Worm (Caenorhabditis elegans) whole organism, late embryonic: ENCODE measurements around the gene rabr-4.

Experiments used
- ceh-30 ChIP-seq: fragments of 150-350 bp; optimal IDR thresholded peaks from 2 replicates; lab custom pipeline; 2014; ENCODE audit warnings: missing biosample characterization, missing genetic modification characterization
- fkh-10 ChIP-seq: fragments of 150-350 bp; optimal IDR thresholded peaks from 2 replicates; lab custom pipeline; 2014; ENCODE audit warnings: missing biosample characterization, missing genetic modification reagents, missing genetic modification characterization
- hlh-6 ChIP-seq: sonication (generic microtip); optimal IDR thresholded peaks from 2 replicates; lab custom pipeline; 2016; ENCODE audit warnings: missing genotype, missing genetic modification characterization, missing compliant biosample characterization
- npax-4 ChIP-seq: sonication (generic microtip); optimal IDR thresholded peaks from 2 replicates; lab custom pipeline; 2016; ENCODE audit warnings: missing genetic modification characterization, missing compliant biosample characterization
- pqm-1 ChIP-seq: sonication (generic microtip); optimal IDR thresholded peaks from 2 replicates; lab custom pipeline; 2016; ENCODE audit warnings: missing genetic modification characterization, missing compliant biosample characterization

DNA sequence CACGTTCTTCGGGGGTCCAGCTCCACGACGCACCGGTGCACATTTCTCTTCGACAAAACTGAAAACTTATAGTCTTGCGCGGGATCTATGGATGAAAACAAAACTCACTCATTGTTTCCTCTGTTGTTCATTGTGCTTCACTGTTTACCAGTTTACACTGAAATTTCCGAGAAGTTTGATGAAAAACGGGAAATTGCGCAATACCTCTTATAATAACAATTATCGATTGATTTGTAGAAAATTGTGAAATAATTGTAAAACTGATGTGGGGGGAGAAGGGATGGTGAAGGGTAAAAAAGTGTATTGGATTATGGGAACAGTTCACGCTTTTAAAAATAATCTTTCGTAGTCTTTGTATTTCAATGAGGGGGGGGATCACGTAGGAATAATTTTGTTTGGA is 34.7 kb downstream of the rabr-4 start:
- TF ChIP-seq pqm-1 (tag; lab: Kevin White, UChicago) (no peak), ceh-30 (tag; lab: Kevin White, UChicago) (no peak), hlh-6 (tag; lab: Kevin White, UChicago) (no peak), npax-4 (tag; lab: Kevin White, UChicago) (no peak), fkh-10 (no peak)
